Worm (Caenorhabditis elegans) whole organism, L1 larva: ENCODE measurements around the gene tmem-138.

Source experiments
- C04F5.9 ChIP-seq: sonication (generic microtip); optimal IDR thresholded peaks from 2 replicates; lab custom pipeline; 2016; ENCODE audit warnings: missing genetic modification characterization, missing compliant biosample characterization
- C16A3.4 ChIP-seq: fragments of 150-350 bp; optimal IDR thresholded peaks from 2 replicates; lab custom pipeline; 2014; ENCODE audit warnings: missing biosample characterization, missing genetic modification characterization
- C34B4.2 ChIP-seq: sonication (generic microtip); optimal IDR thresholded peaks from 2 replicates; lab custom pipeline; 2017; ENCODE audit warnings: mild to moderate bottlenecking, missing genetic modification characterization, missing compliant biosample characterization
- aha-1 ChIP-seq: fragments of 150-350 bp; optimal IDR thresholded peaks from 2 replicates; lab custom pipeline; 2014; ENCODE audit warnings: missing biosample characterization, missing genetic modification characterization
- aly-2 ChIP-seq: fragments of 150-350 bp; optimal IDR thresholded peaks from 2 replicates; lab custom pipeline; 2014; ENCODE audit warnings: missing biosample characterization, missing genetic modification characterization
- ama-1 ChIP-seq: fragments of 150-350 bp; optimal IDR thresholded peaks from 2 replicates; lab custom pipeline; 2014
- ceh-8 ChIP-seq: fragments of 200-800 bp; sonication (Bioruptor generic); optimal IDR thresholded peaks from 2 replicates; lab custom pipeline; 2018; ENCODE audit warnings: mild to moderate bottlenecking, missing genetic modification characterization, moderate library complexity, missing compliant biosample characterization
- ceh-88 ChIP-seq: fragments of 200-800 bp; sonication (Bioruptor generic); IDR thresholded peaks from 2 replicates; pipeline ENCODE4 v1.3.6; 2022; ENCODE audit warnings: missing genetic modification characterization, missing compliant biosample characterization
- elt-3 ChIP-seq, 6 experiments: fragments of 150-350 bp in 1 of 6; sonication (generic microtip); optimal IDR thresholded peaks; 2 replicates each; lab custom pipeline; 2017 to 2018; ENCODE audit warnings: missing biosample characterization in 6 of 6, missing genetic modification characterization in 6 of 6, inconsistent platforms in 1 of 6
- ets-5 ChIP-seq: fragments of 200-800 bp; sonication (Bioruptor generic); IDR thresholded peaks from 2 replicates; pipeline ENCODE4 v1.3.6; 2022; ENCODE audit warnings: missing genetic modification characterization, missing compliant biosample characterization
- fkh-10 ChIP-seq: sonication (generic microtip); optimal IDR thresholded peaks from 2 replicates; lab custom pipeline; 2017; ENCODE audit warnings: missing biosample characterization, missing genetic modification reagents, missing genetic modification characterization
- hpl-2 ChIP-seq: fragments of 150-350 bp; optimal IDR thresholded peaks from 2 replicates; lab custom pipeline; 2014; ENCODE audit warnings: missing biosample characterization, missing genetic modification reagents, missing genetic modification characterization
- lin-14 ChIP-seq: fragments of 200-800 bp; sonication (Bioruptor generic); optimal IDR thresholded peaks from 2 replicates; lab custom pipeline; 2018; ENCODE audit warnings: mild to moderate bottlenecking, missing genetic modification characterization, moderate library complexity, missing compliant biosample characterization
- lin-35 ChIP-seq, 2 experiments: fragments of 150-350 bp; optimal IDR thresholded peaks; 2 replicates each; lab custom pipeline; 2014; ENCODE audit warnings: missing biosample characterization in 2 of 2, missing genetic modification characterization in 2 of 2, missing genetic modification reagents in 2 of 2
- lir-3 ChIP-seq: sonication (generic microtip); optimal IDR thresholded peaks from 2 replicates; lab custom pipeline; 2016; ENCODE audit warnings: mild to moderate bottlenecking, missing genetic modification characterization, moderate library complexity, missing compliant biosample characterization; ENCODE audit not compliant: poor library complexity
- mdl-1 ChIP-seq, 2 experiments: fragments of 150-350 bp; optimal IDR thresholded peaks; 2 replicates each; lab custom pipeline; 2014 to 2017; ENCODE audit warnings: missing biosample characterization in 2 of 2, missing genetic modification characterization in 2 of 2, inconsistent platforms in 1 of 2
- mep-1 ChIP-seq: fragments of 150-350 bp; optimal IDR thresholded peaks from 2 replicates; lab custom pipeline; 2014; ENCODE audit warnings: missing biosample characterization, missing genetic modification characterization
- nhr-11 ChIP-seq: fragments of 150-350 bp; optimal IDR thresholded peaks from 2 replicates; lab custom pipeline; 2014; ENCODE audit warnings: missing biosample characterization, missing genetic modification characterization
- nhr-12 ChIP-seq: sonication (generic microtip); optimal IDR thresholded peaks from 2 replicates; lab custom pipeline; 2017; ENCODE audit warnings: missing biosample characterization, missing genetic modification characterization
- nhr-19 ChIP-seq: fragments of 200-800 bp; sonication (Bioruptor generic); conservative IDR thresholded peaks from 2 replicates; pipeline ENCODE4 v1.3.6; 2022; ENCODE audit warnings: missing genetic modification characterization, missing compliant biosample characterization
- nhr-20 ChIP-seq: sonication (generic microtip); optimal IDR thresholded peaks from 2 replicates; lab custom pipeline; 2016; ENCODE audit warnings: mild to moderate bottlenecking, missing genetic modification characterization, missing compliant biosample characterization
- nhr-47 ChIP-seq: sonication (generic microtip); optimal IDR thresholded peaks from 2 replicates; lab custom pipeline; 2016; ENCODE audit warnings: mild to moderate bottlenecking, missing genetic modification characterization, moderate library complexity, missing compliant biosample characterization
- nhr-71 ChIP-seq: sonication (generic microtip); optimal IDR thresholded peaks from 2 replicates; lab custom pipeline; 2016; ENCODE audit warnings: mild to moderate bottlenecking, missing genetic modification characterization, moderate library complexity, missing compliant biosample characterization
- nhr-77 ChIP-seq: fragments of 150-350 bp; optimal IDR thresholded peaks from 2 replicates; lab custom pipeline; 2014; ENCODE audit warnings: missing biosample characterization, missing genetic modification characterization
- nhr-84 ChIP-seq: sonication (generic microtip); optimal IDR thresholded peaks from 2 replicates; lab custom pipeline; 2017; ENCODE audit warnings: missing biosample characterization, missing genetic modification characterization
- nhr-85 ChIP-seq: sonication (generic microtip); peaks from one replicate; lab custom pipeline; 2016; ENCODE audit warnings: missing genetic modification characterization, inconsistent platforms, missing compliant biosample characterization
- pag-3 ChIP-seq: sonication (generic microtip); optimal IDR thresholded peaks from 2 replicates; lab custom pipeline; 2017; ENCODE audit warnings: missing genetic modification characterization, mild to moderate bottlenecking, missing compliant biosample characterization, antibody characterized with exemption, borderline replicate concordance; ENCODE audit not compliant: insufficient read depth
- rnt-1 ChIP-seq: sonication (generic microtip); optimal IDR thresholded peaks from 2 replicates; lab custom pipeline; 2016; ENCODE audit warnings: mild to moderate bottlenecking, missing genetic modification characterization, moderate library complexity, missing compliant biosample characterization
- skn-1 ChIP-seq: fragments of 150-350 bp; optimal IDR thresholded peaks from 2 replicates; lab custom pipeline; 2014; ENCODE audit warnings: missing biosample characterization, missing genetic modification characterization
- snu-23 ChIP-seq: sonication (generic microtip); optimal IDR thresholded peaks from 2 replicates; lab custom pipeline; 2016; ENCODE audit warnings: missing genetic modification characterization, missing compliant biosample characterization
- sptf-1 ChIP-seq: fragments of 150-350 bp; optimal IDR thresholded peaks from 2 replicates; lab custom pipeline; 2014; ENCODE audit warnings: missing biosample characterization, missing genetic modification characterization
- sup-37 ChIP-seq: fragments of 200-800 bp; sonication (Bioruptor generic); optimal IDR thresholded peaks from 2 replicates; lab custom pipeline; 2018; ENCODE audit warnings: mild to moderate bottlenecking, missing genetic modification characterization, missing compliant biosample characterization
- swsn-7 ChIP-seq: sonication (generic microtip); optimal IDR thresholded peaks from 2 replicates; lab custom pipeline; 2016; ENCODE audit warnings: missing genetic modification characterization, missing compliant biosample characterization
- unc-30 ChIP-seq: sonication (generic microtip); optimal IDR thresholded peaks from 2 replicates; lab custom pipeline; 2017; ENCODE audit warnings: missing biosample characterization, missing genetic modification characterization
- unc-86 ChIP-seq: sonication (generic microtip); optimal IDR thresholded peaks from 2 replicates; lab custom pipeline; 2016; ENCODE audit warnings: missing genetic modification characterization, missing compliant biosample characterization
- vab-15 ChIP-seq: sonication (generic microtip); optimal IDR thresholded peaks from 2 replicates; lab custom pipeline; 2017; ENCODE audit warnings: missing genotype, mild to moderate bottlenecking, missing genetic modification characterization, missing compliant biosample characterization
- zip-4 ChIP-seq: fragments of 200-800 bp; sonication (Bioruptor generic); optimal IDR thresholded peaks from 2 replicates; lab custom pipeline; 2018; ENCODE audit warnings: mild to moderate bottlenecking, missing genetic modification characterization, moderate library complexity, missing compliant biosample characterization

Gene tmem-138

DNA sequence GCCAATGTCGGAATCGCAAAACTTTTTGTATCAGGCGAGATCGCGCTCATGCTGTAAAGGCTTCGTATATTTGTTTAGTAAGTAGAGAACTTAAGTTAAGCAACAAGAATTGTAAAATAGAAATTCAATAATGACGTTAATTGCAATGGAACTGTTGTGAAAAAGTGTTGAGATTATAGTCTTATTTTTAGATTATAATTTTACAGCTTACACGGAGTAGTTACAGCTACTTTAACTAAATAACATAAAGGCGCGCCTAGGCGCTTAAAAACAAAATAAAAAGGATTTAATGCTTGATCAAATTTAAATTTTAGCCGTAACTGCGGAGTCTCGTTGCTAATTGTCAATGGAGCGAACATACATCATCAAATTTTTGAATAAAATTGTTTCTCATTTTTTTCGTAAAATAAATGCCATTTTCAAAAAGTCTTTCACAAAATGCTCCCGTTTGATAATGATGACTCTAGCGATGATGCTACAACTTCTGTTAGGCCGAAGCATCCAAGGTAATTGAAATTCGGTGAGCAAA lies 5.1 kb downstream of the tmem-138 start, which contains the start of the genes emb-27 and rrf-3 (continued):
- no peak for TF ChIP-seq ets-5 (GFP tag; lab: Robert Waterston, UW)
- peak; percentile 75 to 83 for TF ChIP-seq lin-35 (GFP tag; optimal IDR thresholded peaks at IDR 0.05; lab: Kevin White, UChicago)
- TF ChIP-seq sup-37 (GFP tag; lab: Kevin White, UChicago), result no peak
- no peak for TF ChIP-seq fkh-10 (GFP tag; lab: Kevin White, UChicago)
- TF ChIP-seq ceh-88 (GFP tag; lab: Robert Waterston, UW), result no peak
- no peak for TF ChIP-seq nhr-71 (tag; lab: Kevin White, UChicago)
- TF ChIP-seq nhr-47 (tag; lab: Kevin White, UChicago), result peak; percentile 15
- no peak for TF ChIP-seq zip-4 (GFP tag; lab: Kevin White, UChicago)
- TF ChIP-seq ama-1, result no peak
- peak; percentile 77 for TF ChIP-seq C16A3.4 (tag; lab: Kevin White, UChicago)
- TF ChIP-seq hpl-2 (GFP tag; lab: Kevin White, UChicago), result no peak
- no peak for TF ChIP-seq nhr-12 (tag; lab: Kevin White, UChicago)
- no peak for TF ChIP-seq mdl-1 (tag; optimal IDR thresholded peaks at IDR 0.05; lab: Kevin White, UChicago)
- TF ChIP-seq vab-15 (tag; lab: Kevin White, UChicago), result no peak
- no peak for TF ChIP-seq aha-1 (tag; lab: Kevin White, UChicago)
- TF ChIP-seq nhr-11, result no peak
- TF ChIP-seq pag-3, result no peak
- TF ChIP-seq nhr-84 (tag; lab: Kevin White, UChicago), result no peak
- TF ChIP-seq elt-3 (tag; optimal IDR thresholded peaks at IDR 0.05; lab: Kevin White, UChicago), result no peak
- TF ChIP-seq mep-1 (tag; lab: Kevin White, UChicago), result peak; percentile 84
- TF ChIP-seq skn-1 (tag; lab: Kevin White, UChicago), result peak; percentile 68
- peak; percentile 14 for TF ChIP-seq swsn-7
- TF ChIP-seq sptf-1 (tag; lab: Kevin White, UChicago), result no peak

DNA sequence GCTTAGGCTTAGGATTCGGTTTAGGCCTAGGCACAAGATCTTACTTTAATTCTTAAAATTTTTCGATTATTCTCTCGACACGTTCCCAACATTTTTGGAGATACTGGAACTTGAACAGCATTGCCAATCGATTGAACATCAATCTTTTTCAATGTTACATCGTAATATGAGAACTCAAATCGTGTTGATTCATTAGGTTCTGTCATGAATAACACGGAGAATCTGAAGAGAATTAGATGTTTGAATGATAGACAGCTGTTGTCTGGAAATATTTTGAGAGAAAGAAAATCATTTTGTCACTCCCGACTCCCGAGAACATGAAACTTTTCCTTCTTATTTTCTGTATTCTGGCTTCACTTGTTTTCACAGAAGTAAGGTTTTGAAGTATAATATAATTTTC lies 12.2 kb downstream of the tmem-138 start, which contains the start of gene T05C12.15:
Gene T05C12.15, plus strand, starts transcription at position 301 of the 400 bp plus-strand sequence.
- TF ChIP-seq snu-23 (GFP tag; lab: Kevin White, UChicago), result no peak
- no peak for TF ChIP-seq zip-4 (GFP tag; lab: Kevin White, UChicago)
- TF ChIP-seq aly-2, result no peak
- TF ChIP-seq nhr-85 (tag; lab: Kevin White, UChicago), result no peak
- no peak for TF ChIP-seq nhr-20 (tag; lab: Kevin White, UChicago)
- no peak for TF ChIP-seq C16A3.4 (tag; lab: Kevin White, UChicago)
- no peak for TF ChIP-seq C34B4.2 (tag; lab: Kevin White, UChicago)
- no peak for TF ChIP-seq ceh-8 (GFP tag; lab: Kevin White, UChicago)
- no peak for TF ChIP-seq C04F5.9 (tag; lab: Kevin White, UChicago)

DNA sequence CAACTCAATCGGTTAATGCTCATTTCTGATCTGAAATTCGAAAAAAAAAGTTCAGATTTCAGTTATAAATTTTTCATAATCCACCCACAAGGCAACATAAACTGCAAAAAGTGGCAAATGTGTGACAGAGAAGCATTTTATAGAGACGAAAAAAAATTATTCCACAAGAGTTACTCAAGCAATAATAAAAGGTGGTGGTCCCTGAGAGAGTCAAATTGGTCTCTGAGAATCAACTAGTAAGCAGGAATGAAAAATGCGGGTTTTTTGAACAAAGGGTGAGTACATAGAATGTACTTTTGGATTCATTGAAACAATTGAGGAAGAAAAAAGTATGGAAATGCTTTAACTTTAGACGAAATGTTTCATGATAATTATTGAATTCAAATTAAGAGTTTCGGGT lies 13.3 kb downstream of the tmem-138 start, which contains the start of gene T05C12.11:
Gene T05C12.11, minus strand, starts transcription at position 101 of the 400 bp plus-strand sequence.
- peak; percentile 17 for TF ChIP-seq lin-14 (GFP tag; lab: Kevin White, UChicago)
- no peak for TF ChIP-seq C04F5.9 (tag; lab: Kevin White, UChicago)

DNA sequence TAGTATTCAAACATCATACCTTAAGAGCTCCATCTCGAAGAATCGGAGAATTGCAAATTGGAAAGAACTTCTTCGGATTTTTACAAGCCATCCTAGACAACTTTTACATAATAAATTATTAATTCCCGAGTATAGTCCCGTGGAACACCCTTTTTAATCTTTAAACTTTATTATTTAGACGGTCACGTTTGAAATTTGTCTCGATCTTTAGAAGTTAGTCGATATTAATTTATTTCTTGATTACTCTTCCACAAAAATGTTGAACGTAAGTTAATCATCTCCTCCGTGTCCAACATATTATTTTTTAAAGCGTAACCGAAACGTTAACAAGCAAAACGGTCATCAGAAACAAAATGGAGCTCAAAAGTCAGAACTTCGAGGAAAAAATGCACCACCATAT lies 16.3 kb downstream of the tmem-138 start, which contains the start of the genes decr-1.3 and T05C12.1:
Gene decr-1.3, minus strand, starts transcription at position 101 of the 400 bp plus-strand sequence.
Gene T05C12.1, plus strand, starts transcription at position 232 of the 400 bp plus-strand sequence.
- no peak for TF ChIP-seq rnt-1

DNA sequence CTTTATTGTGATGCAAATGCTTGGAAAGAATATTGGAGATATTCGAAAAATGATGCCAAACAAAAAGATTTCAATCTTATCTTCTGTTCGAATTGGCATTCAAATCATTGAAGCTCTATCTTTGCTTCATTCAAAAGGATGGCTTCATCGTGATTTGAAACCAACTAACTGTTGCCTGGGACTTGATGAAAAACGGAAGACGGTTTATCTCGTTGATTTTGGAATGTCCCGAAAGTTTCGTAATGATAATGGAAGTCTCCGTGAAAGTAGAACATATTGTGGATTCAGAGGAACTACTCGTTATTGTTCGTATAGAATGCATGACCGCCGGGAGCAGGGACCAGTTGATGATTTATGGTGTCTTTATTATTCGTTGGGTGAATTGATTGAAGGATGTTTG lies 17.0 kb downstream of the tmem-138 start:
- TF ChIP-seq lin-35 (GFP tag; optimal IDR thresholded peaks at IDR 0.05; lab: Kevin White, UChicago) (no peak), lir-3 (tag; lab: Kevin White, UChicago) (no peak), unc-30 (no peak), nhr-19 (no peak), unc-86 (no peak), nhr-77 (tag; lab: Kevin White, UChicago) (no peak), fkh-10 (GFP tag; lab: Kevin White, UChicago) (no peak)
- TF ChIP-seq, all 84 proteins: peak for 0
